Worm (Caenorhabditis elegans): ENCODE measurements around the gene set-13.
A peak's percentile ranks its signal among the peaks of the same experiment; 100 is the strongest.
"Not testable (repeated sequence)": the region's sequence is repeated elsewhere in the genome, so short reads cannot be mapped to it uniquely, and the experiment has no call there.

set-13 gene

ce11 chrII:2834105-2834504 lies 17.3 kb downstream of the set-13 start (continued):
- TF ChIP-seq elt-1 (tag; optimal IDR thresholded peaks at IDR 0.05) (no peak), pqm-1 (tag; optimal IDR thresholded peaks at IDR 0.05) (peak; percentile 84), pha-4 (tag; optimal IDR thresholded peaks at IDR 0.05) (peak; percentile 86), elt-2 (tag; optimal IDR thresholded peaks at IDR 0.05) (peak; percentile 86)

ce11 chrII:2836853-2837252 lies 20.1 kb downstream of the set-13 start, which contains the start of gene K12H6.7:
Gene K12H6.7 (minus strand): TSS chrII:2836953.
- TF ChIP-seq unc-39 (tag; optimal IDR thresholded peaks at IDR 0.05) (no peak), lin-39 (tag; optimal IDR thresholded peaks at IDR 0.05) (no peak), eor-1 (tag; optimal IDR thresholded peaks at IDR 0.05) (no peak), jun-1 (tag; optimal IDR thresholded peaks at IDR 0.05) (no peak), aly-2 (tag; optimal IDR thresholded peaks at IDR 0.05) (no peak), nfya-1 (tag; optimal IDR thresholded peaks at IDR 0.05; ENCODE audit: insufficient read depth) (no peak), snpc-4 (tag; optimal IDR thresholded peaks at IDR 0.05) (no peak), fkh-10 (GFP tag; optimal IDR thresholded peaks at IDR 0.05) (no peak), unc-62 (GFP tag; optimal IDR thresholded peaks at IDR 0.05) (no peak), pha-4 (tag; optimal IDR thresholded peaks at IDR 0.05) (no peak), nhr-76 (tag; optimal IDR thresholded peaks at IDR 0.05) (no peak), sea-2 (GFP tag; optimal IDR thresholded peaks at IDR 0.05) (no peak), daf-12 (tag; optimal IDR thresholded peaks at IDR 0.05) (no peak), nhr-11 (tag; optimal IDR thresholded peaks at IDR 0.05) (no peak), ceh-82 (tag; optimal IDR thresholded peaks at IDR 0.05) (no peak), ztf-4 (tag; optimal IDR thresholded peaks at IDR 0.05) (no peak), ama-1 (optimal IDR thresholded peaks at IDR 0.05) (no peak), elt-1 (tag; optimal IDR thresholded peaks at IDR 0.05) (no peak), ceh-16 (tag; optimal IDR thresholded peaks at IDR 0.05) (no peak)

ce11 chrII:2839004-2839403 lies 22.2 kb downstream of the set-13 start, which contains the start of gene Y110A2AL.4:
Gene Y110A2AL.4 (plus strand): TSS chrII:2839304.
- not testable (repeated sequence) for TF ChIP-seq lsy-12, egl-5, nhr-11 (tag; optimal IDR thresholded peaks at IDR 0.05)

ce11 chrII:2841529-2841928 lies 24.8 kb downstream of the set-13 start, which contains the start of gene Y110A2AL.6:
Gene Y110A2AL.6 (minus strand): TSS chrII:2841629.
- TF ChIP-seq nhr-28 (tag; optimal IDR thresholded peaks at IDR 0.05) (no peak), ceh-28 (tag; optimal IDR thresholded peaks at IDR 0.05) (no peak), elt-1 (tag; optimal IDR thresholded peaks at IDR 0.05) (no peak), nhr-23 (tag; optimal IDR thresholded peaks at IDR 0.05) (no peak), ceh-16 (tag; optimal IDR thresholded peaks at IDR 0.05) (no peak), lin-15B (tag; optimal IDR thresholded peaks at IDR 0.05) (no peak), skn-1 (tag; optimal IDR thresholded peaks at IDR 0.05) (no peak), fkh-2 (tag; optimal IDR thresholded peaks at IDR 0.05) (no peak), unc-39 (tag; optimal IDR thresholded peaks at IDR 0.05) (no peak), nhr-25 (tag; optimal IDR thresholded peaks at IDR 0.05) (no peak), egl-27 (tag; optimal IDR thresholded peaks at IDR 0.05) (no peak), lin-39 (tag; optimal IDR thresholded peaks at IDR 0.05) (no peak), ceh-82 (tag; optimal IDR thresholded peaks at IDR 0.05) (no peak), elt-3 (tag; optimal IDR thresholded peaks at IDR 0.05) (no peak), ama-1 (optimal IDR thresholded peaks at IDR 0.05) (no peak), daf-12 (tag; optimal IDR thresholded peaks at IDR 0.05) (no peak), mml-1 (tag; optimal IDR thresholded peaks at IDR 0.05) (no peak), mdl-1 (tag; optimal IDR thresholded peaks at IDR 0.05) (no peak)

ce11 chrII:2843088-2843487 lies 26.3 kb downstream of the set-13 start, which contains the start of gene Y110A2AL.7:
Gene Y110A2AL.7 (minus strand): TSS chrII:2843188.
- no peak for TF ChIP-seq unc-62 (GFP tag; optimal IDR thresholded peaks at IDR 0.05)
- TF ChIP-seq tbx-2 (tag; optimal IDR thresholded peaks at IDR 0.05), result no peak
- TF ChIP-seq mml-1 (tag; optimal IDR thresholded peaks at IDR 0.05), result no peak
- no peak for TF ChIP-seq hmg-11 (tag; optimal IDR thresholded peaks at IDR 0.05)
- TF ChIP-seq ZK546.5 (tag; optimal IDR thresholded peaks at IDR 0.05), result no peak
- TF ChIP-seq lin-15B (tag; optimal IDR thresholded peaks at IDR 0.05), result no peak
- TF ChIP-seq ama-1 (optimal IDR thresholded peaks at IDR 0.05), result no peak
- no peak for TF ChIP-seq jun-1 (tag; optimal IDR thresholded peaks at IDR 0.05)
- no peak for TF ChIP-seq sea-2 (GFP tag; optimal IDR thresholded peaks at IDR 0.05)
- TF ChIP-seq ztf-4 (tag; optimal IDR thresholded peaks at IDR 0.05), result no peak
- no peak for TF ChIP-seq egl-27 (tag; optimal IDR thresholded peaks at IDR 0.05)
- no peak for TF ChIP-seq nhr-28 (tag; optimal IDR thresholded peaks at IDR 0.05)
- no peak for TF ChIP-seq nhr-43 (tag; optimal IDR thresholded peaks at IDR 0.05; ENCODE audit: poor library complexity, severe bottlenecking)
- TF ChIP-seq nhr-12 (tag; optimal IDR thresholded peaks at IDR 0.05), result no peak
- TF ChIP-seq elt-1 (tag; optimal IDR thresholded peaks at IDR 0.05), result no peak
- TF ChIP-seq pqm-1 (tag; optimal IDR thresholded peaks at IDR 0.05), result no peak
